Worm (Caenorhabditis elegans) whole organism, L3 larva: ENCODE results near the gene spt-5.
A peak's percentile ranks its signal among the peaks of the same experiment; 100 is the strongest.

Experiments
- R02D3.7 ChIP-seq: fragments of 150-350 bp; optimal IDR thresholded peaks from 2 replicates; lab custom pipeline; 2014; ENCODE audit warnings: missing biosample characterization, missing genetic modification characterization
- aly-2 ChIP-seq: fragments of 150-350 bp; optimal IDR thresholded peaks from 2 replicates; lab custom pipeline; 2014; ENCODE audit warnings: missing biosample characterization, missing genetic modification characterization
- ceh-28 ChIP-seq: fragments of 150-350 bp; optimal IDR thresholded peaks from 2 replicates; lab custom pipeline; 2014; ENCODE audit warnings: missing biosample characterization, missing genetic modification reagents, missing genetic modification characterization
- ceh-9 ChIP-seq: sonication (generic microtip); optimal IDR thresholded peaks from 2 replicates; lab custom pipeline; 2018; ENCODE audit warnings: missing biosample characterization, missing genetic modification characterization
- daf-12 ChIP-seq: fragments of 150-350 bp; optimal IDR thresholded peaks from 2 replicates; lab custom pipeline; 2014; ENCODE audit warnings: missing biosample characterization, missing genetic modification reagents, missing genetic modification characterization
- egl-27 ChIP-seq: sonication (generic microtip); optimal IDR thresholded peaks from 4 replicates; lab custom pipeline; 2017; ENCODE audit warnings: missing biosample characterization, missing genetic modification reagents, missing genetic modification characterization
- egl-5 ChIP-seq: fragments of 150-350 bp; optimal IDR thresholded peaks from 2 replicates; lab custom pipeline; 2017; ENCODE audit warnings: missing biosample characterization, missing genetic modification reagents, missing genetic modification characterization, inconsistent platforms
- elt-1 ChIP-seq: fragments of 150-350 bp; optimal IDR thresholded peaks from 2 replicates; lab custom pipeline; 2014; ENCODE audit warnings: missing biosample characterization, missing genetic modification characterization
- elt-2 ChIP-seq: sonication (generic microtip); optimal IDR thresholded peaks from 2 replicates; lab custom pipeline; 2016; ENCODE audit warnings: missing genetic modification reagents, mild to moderate bottlenecking, missing genetic modification characterization, missing compliant biosample characterization
- elt-3 ChIP-seq, 3 experiments: fragments of 150-350 bp in 1 of 3; sonication (generic microtip) in 2 of 3; optimal IDR thresholded peaks; 2 replicates in 2 of 3; 4 replicates in 1 of 3; lab custom pipeline; 2014 to 2017; ENCODE audit warnings: missing biosample characterization in 3 of 3, missing genetic modification characterization in 3 of 3
- fkh-10 ChIP-seq: sonication (generic microtip); optimal IDR thresholded peaks from 2 replicates; lab custom pipeline; 2017; ENCODE audit warnings: missing biosample characterization, missing genetic modification reagents, missing genetic modification characterization
- fkh-2 ChIP-seq: fragments of 150-350 bp; optimal IDR thresholded peaks from 2 replicates; lab custom pipeline; 2014; ENCODE audit warnings: missing biosample characterization, missing genetic modification reagents, missing genetic modification characterization
- jun-1 ChIP-seq: fragments of 150-350 bp; optimal IDR thresholded peaks from 2 replicates; lab custom pipeline; 2014; ENCODE audit warnings: missing biosample characterization, missing genetic modification reagents, missing genetic modification characterization
- lin-15B ChIP-seq: fragments of 150-350 bp; optimal IDR thresholded peaks from 2 replicates; lab custom pipeline; 2014; ENCODE audit warnings: missing biosample characterization, missing genetic modification characterization
- lsy-12 ChIP-seq: sonication (generic microtip); optimal IDR thresholded peaks from 2 replicates; lab custom pipeline; 2016; ENCODE audit warnings: mild to moderate bottlenecking, missing genetic modification characterization, missing compliant biosample characterization
- mdl-1 ChIP-seq: fragments of 150-350 bp; optimal IDR thresholded peaks from 2 replicates; lab custom pipeline; 2014; ENCODE audit warnings: missing biosample characterization, missing genetic modification characterization
- nfya-1 ChIP-seq: sonication (generic microtip); optimal IDR thresholded peaks from 2 replicates; lab custom pipeline; 2017; ENCODE audit warnings: missing genetic modification characterization, mild to moderate bottlenecking, missing compliant biosample characterization, antibody characterized with exemption, moderate library complexity; ENCODE audit not compliant: insufficient read depth
- nhr-12 ChIP-seq: fragments of 150-350 bp; optimal IDR thresholded peaks from 2 replicates; lab custom pipeline; 2014; ENCODE audit warnings: missing biosample characterization, missing genetic modification characterization
- nhr-23 ChIP-seq: fragments of 150-350 bp; optimal IDR thresholded peaks from 2 replicates; lab custom pipeline; 2014; ENCODE audit warnings: missing biosample characterization, missing genetic modification reagents, missing genetic modification characterization
- nhr-25 ChIP-seq: sonication (generic microtip); optimal IDR thresholded peaks from 2 replicates; lab custom pipeline; 2017; ENCODE audit warnings: missing biosample characterization, missing genetic modification characterization
- nhr-43 ChIP-seq: sonication (generic microtip); optimal IDR thresholded peaks from 2 replicates; lab custom pipeline; 2016; ENCODE audit warnings: mild to moderate bottlenecking, missing genetic modification characterization, missing compliant biosample characterization; ENCODE audit not compliant: poor library complexity, severe bottlenecking
- nhr-67 ChIP-seq: fragments of 150-350 bp; optimal IDR thresholded peaks from 2 replicates; lab custom pipeline; 2014; ENCODE audit warnings: missing biosample characterization, missing genetic modification characterization
- nhr-76 ChIP-seq: fragments of 150-350 bp; sonication (generic microtip); optimal IDR thresholded peaks from 5 replicates; lab custom pipeline; 2014; ENCODE audit warnings: missing biosample characterization, missing genetic modification characterization
- pha-4 ChIP-seq: fragments of 150-350 bp; optimal IDR thresholded peaks from 2 replicates; lab custom pipeline; 2014; ENCODE audit warnings: missing biosample characterization, missing genetic modification reagents, missing genetic modification characterization
- pqm-1 ChIP-seq: fragments of 150-350 bp; optimal IDR thresholded peaks from 2 replicates; lab custom pipeline; 2017; ENCODE audit warnings: missing biosample characterization, missing genetic modification characterization, inconsistent platforms
- sea-2 ChIP-seq: fragments of 150-350 bp; sonication (generic microtip); optimal IDR thresholded peaks from 4 replicates; lab custom pipeline; 2014; ENCODE audit warnings: missing biosample characterization, missing genetic modification reagents, missing genetic modification characterization
- skn-1 ChIP-seq: fragments of 150-350 bp; optimal IDR thresholded peaks from 2 replicates; lab custom pipeline; 2014; ENCODE audit warnings: missing biosample characterization, missing genetic modification characterization
- tbx-2 ChIP-seq: sonication (generic microtip); optimal IDR thresholded peaks from 2 replicates; lab custom pipeline; 2016; ENCODE audit warnings: mild to moderate bottlenecking, missing genetic modification characterization, missing compliant biosample characterization
- unc-39 ChIP-seq: sonication (generic microtip); optimal IDR thresholded peaks from 4 replicates; lab custom pipeline; 2017; ENCODE audit warnings: missing biosample characterization, missing genetic modification characterization
- zag-1 ChIP-seq: fragments of 150-350 bp; optimal IDR thresholded peaks from 2 replicates; lab custom pipeline; 2014; ENCODE audit warnings: missing biosample characterization, missing genetic modification characterization
- ztf-11 ChIP-seq: fragments of 150-350 bp; optimal IDR thresholded peaks from 2 replicates; lab custom pipeline; 2014; ENCODE audit warnings: missing biosample characterization, missing genetic modification characterization

Gene spt-5

DNA sequence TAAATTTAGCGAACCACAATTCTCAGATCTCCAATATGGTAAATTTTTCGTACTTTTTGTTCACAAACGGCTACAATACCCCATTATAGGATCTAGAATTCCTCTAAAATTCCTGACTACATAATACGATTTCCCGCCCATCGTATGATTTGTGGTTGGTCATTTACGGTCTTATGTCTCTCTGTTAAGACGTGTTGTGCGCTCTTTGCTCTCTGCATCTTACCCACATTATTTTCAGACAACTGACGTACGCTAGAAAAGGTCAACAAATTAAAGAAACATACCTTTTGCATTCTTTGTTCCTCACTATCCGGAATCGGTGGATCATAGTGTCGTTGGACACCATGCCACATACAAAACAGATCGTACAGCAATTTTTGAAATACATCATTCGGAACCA lies 8.2 kb upstream of the spt-5 start:
- peak; percentile 4 for TF ChIP-seq pqm-1 (tag; lab: Kevin White, UChicago)
- TF ChIP-seq daf-12 = no peak
- peak; percentile 39 for TF ChIP-seq elt-2

DNA sequence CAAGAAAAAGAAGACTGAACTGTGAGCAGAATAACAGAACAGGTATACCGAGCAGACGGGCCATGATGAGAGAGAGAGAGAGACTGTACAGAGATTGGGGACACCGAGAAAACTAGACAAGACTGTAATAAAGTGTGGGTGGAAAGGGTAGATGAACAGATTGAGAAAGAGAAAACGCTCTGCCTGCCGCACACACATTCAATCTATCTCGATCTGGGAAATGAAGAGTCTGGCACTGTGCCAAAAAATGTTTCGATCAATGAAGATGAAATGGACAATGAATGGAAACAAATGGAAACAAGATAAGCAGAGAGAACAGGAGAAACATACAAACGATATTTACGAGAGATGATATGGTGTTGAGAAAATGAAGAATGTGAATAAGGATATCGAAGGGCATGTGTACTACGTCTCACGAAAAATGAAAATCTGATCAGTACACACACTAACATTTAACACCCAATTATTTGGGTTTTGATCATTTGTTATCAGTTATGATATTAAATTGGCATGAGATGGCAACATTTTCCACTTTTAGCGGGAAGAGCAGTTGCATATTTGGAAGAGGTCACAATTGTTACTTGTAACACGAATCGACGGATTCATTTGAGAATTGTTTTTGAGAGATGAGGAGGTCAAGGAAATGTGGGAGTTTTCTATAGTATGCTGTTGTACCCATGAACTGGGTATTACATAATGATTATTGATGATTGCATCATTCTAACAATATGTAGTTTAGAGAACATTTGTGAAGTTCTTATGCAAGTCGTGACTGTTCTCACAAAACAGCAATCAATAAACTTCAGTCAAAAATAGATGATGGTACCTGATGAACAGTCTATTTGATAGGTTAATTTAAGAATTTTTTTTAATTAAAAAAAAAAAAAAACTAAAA lies 6.2 kb upstream of the spt-5 start:
- TF ChIP-seq egl-27 (tag; lab: Kevin White, UChicago) (no peak), zag-1 (tag; lab: Kevin White, UChicago) (no peak), nhr-23 (tag; lab: Kevin White, UChicago) (peak; percentile 60), elt-2 (peak; percentile 19), nhr-43 (tag; lab: Kevin White, UChicago) (peak; percentile 62), pqm-1 (tag; lab: Kevin White, UChicago) (peak; percentile 16), elt-1 (tag; lab: Kevin White, UChicago) (peak; percentile 8)
- TF ChIP-seq, all 47 proteins: peak for 5

DNA sequence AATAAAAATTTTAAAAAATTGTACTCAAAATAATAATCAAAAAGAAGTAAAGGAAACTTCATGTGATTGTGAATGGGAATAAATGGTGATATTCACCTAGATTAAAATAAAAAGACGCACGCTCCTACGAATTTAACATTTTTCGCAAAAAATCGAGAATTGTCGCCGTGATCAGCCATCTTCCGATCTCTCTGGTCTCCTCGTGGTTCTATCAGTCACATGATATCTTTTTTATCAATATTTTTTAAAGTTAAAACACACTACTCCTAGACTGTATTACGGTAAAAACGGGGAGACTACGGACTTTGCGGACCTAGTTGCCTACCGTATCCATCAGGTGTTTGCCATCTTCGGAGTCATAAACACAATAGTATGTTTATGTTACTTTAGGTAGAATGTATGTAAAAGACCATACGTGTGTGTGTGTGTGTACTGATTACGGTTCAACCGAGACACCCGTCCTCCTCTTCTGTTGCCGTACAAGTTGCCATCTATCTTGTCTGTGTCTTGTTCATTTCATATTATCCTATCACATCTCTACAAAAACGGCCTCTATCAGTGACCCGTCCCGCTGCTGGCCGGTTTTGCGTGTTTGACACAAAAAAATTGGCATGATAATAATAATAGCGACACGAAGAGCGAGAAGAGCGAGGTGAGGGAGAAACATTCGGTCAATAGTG lies 4.6 kb upstream of the spt-5 start, which contains the start of gene T12G3.2:
Gene T12G3.2 (minus strand): TSS at position 444 of the 680 bp plus-strand sequence.
- TF ChIP-seq nhr-23 (tag; lab: Kevin White, UChicago) (peak; percentile 13), pha-4 (tag; lab: Kevin White, UChicago) (peak; percentile 28), egl-27 (tag; lab: Kevin White, UChicago) (no peak), nfya-1 (tag; lab: Kevin White, UChicago) (no peak), zag-1 (tag; lab: Kevin White, UChicago) (no peak), elt-2 (peak; percentile 82), pqm-1 (tag; lab: Kevin White, UChicago) (peak; percentile 52), lsy-12 (peak; percentile 1), skn-1 (tag; lab: Kevin White, UChicago) (no peak), fkh-2 (tag; lab: Kevin White, UChicago) (no peak), ztf-11 (tag; lab: Kevin White, UChicago) (no peak), nhr-43 (tag; lab: Kevin White, UChicago) (peak; percentile 16), nhr-25 (peak; percentile 1), ceh-9 (no peak), jun-1 (tag; lab: Kevin White, UChicago) (peak; percentile 10), aly-2 (tag; lab: Kevin White, UChicago) (no peak), ceh-28 (peak; percentile 7), elt-3 (tag; optimal IDR thresholded peaks at IDR 0.05; lab: Kevin White, UChicago) (peak in 1 of 3 experiments; percentile 59), fkh-10 (GFP tag; lab: Kevin White, UChicago) (no peak)

DNA sequence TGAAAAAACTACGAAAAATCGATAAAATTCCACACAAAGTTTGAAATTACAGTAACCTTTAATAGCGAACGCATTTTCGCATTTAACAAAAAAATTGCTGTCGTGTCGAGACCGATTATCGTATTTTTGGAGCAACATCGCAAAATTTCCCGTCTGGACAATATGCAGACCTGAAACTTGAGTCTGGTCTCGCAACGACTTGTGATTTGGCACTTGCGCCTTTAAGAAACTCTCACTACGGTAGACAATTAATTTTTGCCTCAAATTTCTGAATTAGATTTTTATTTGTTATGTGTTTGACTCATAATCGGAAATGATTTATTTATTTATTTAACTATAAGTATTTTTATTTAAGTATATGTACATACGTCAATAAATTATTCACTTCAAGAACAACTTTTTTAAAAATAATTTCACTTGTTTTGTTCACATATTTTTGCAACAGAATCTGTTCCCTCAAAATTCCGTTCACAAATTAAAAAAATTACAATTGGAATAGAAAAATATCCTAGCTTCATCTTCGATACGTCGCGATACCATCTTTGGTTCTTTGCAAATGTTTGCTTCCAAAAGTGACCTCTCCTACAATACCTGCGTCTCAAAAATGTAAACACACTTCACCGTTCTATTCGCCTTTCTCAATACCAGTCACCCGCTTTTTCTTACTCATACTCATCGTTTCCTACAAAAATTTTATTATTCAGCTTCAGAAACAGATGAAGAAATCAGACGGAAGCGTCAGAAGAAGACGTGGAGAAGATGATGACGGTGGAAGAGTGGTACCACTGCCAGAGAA lies 3.5 kb upstream of the spt-5 start, which contains the start of gene T12G3.4:
Gene T12G3.4 (plus strand): TSS at position 705 of the 796 bp plus-strand sequence.
- no peak for TF ChIP-seq egl-5 (tag; lab: Kevin White, UChicago)
- TF ChIP-seq pha-4 (tag; lab: Kevin White, UChicago) = peak; percentile 90
- TF ChIP-seq, all 47 proteins: peak for 1

DNA sequence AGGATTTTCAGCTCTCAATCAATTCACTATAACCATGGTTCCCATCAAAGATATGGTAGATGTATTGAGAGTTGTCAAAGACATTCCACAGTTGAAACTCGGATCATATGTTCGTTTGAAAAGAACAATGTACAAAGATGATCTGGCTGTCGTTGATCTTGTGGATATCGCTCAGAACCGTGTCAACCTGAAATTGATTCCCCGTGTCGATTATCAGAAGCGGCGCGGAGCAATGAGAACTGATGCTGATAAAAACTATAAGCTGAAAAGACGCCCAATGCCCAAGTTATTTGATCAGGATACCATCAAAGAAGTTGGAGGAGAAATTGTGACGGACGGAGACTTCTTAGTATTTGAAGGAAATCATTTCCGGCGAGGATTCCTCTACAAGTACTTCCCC lies 1.2 kb downstream of the spt-5 start:
- TF ChIP-seq R02D3.7 (tag; lab: Kevin White, UChicago) (no peak), mdl-1 (tag; lab: Kevin White, UChicago) (no peak), tbx-2 (tag; lab: Kevin White, UChicago) (no peak), fkh-2 (tag; lab: Kevin White, UChicago) (no peak), nhr-67 (no peak), nhr-76 (no peak), sea-2 (no peak), nfya-1 (tag; lab: Kevin White, UChicago) (no peak), fkh-10 (GFP tag; lab: Kevin White, UChicago) (no peak), egl-5 (tag; lab: Kevin White, UChicago) (no peak), elt-2 (no peak), ztf-11 (tag; lab: Kevin White, UChicago) (no peak), nhr-12 (tag; lab: Kevin White, UChicago) (no peak), lin-15B (no peak), aly-2 (tag; lab: Kevin White, UChicago) (no peak), zag-1 (tag; lab: Kevin White, UChicago) (no peak), ceh-9 (no peak), elt-1 (tag; lab: Kevin White, UChicago) (no peak), unc-39 (no peak)
- TF ChIP-seq, all 47 proteins: peak for 0
